Worm (Caenorhabditis elegans) whole organism, L3 larva: Measurements from ENCODE around the gene F09E5.3.
A peak's percentile ranks its signal among the peaks of the same experiment; 100 is the strongest.

Source experiments
- R02D3.7 ChIP-seq: fragments of 150-350 bp; optimal IDR thresholded peaks from 2 replicates; lab custom pipeline; 2014; ENCODE audit warnings: missing biosample characterization, missing genetic modification characterization
- ZK546.5 ChIP-seq: sonication (generic microtip); optimal IDR thresholded peaks from 2 replicates; lab custom pipeline; 2017; ENCODE audit warnings: missing biosample characterization, missing genetic modification characterization
- aly-2 ChIP-seq: fragments of 150-350 bp; optimal IDR thresholded peaks from 2 replicates; lab custom pipeline; 2014; ENCODE audit warnings: missing biosample characterization, missing genetic modification characterization
- ama-1 ChIP-seq: fragments of 150-350 bp; optimal IDR thresholded peaks from 2 replicates; lab custom pipeline; 2018
- ceh-16 ChIP-seq: sonication (generic microtip); optimal IDR thresholded peaks from 2 replicates; lab custom pipeline; 2017; ENCODE audit warnings: missing biosample characterization, missing genetic modification characterization
- ceh-28 ChIP-seq: fragments of 150-350 bp; optimal IDR thresholded peaks from 2 replicates; lab custom pipeline; 2014; ENCODE audit warnings: missing biosample characterization, missing genetic modification reagents, missing genetic modification characterization
- ceh-82 ChIP-seq: fragments of 150-350 bp; optimal IDR thresholded peaks from 2 replicates; lab custom pipeline; 2014; ENCODE audit warnings: missing biosample characterization, missing genetic modification characterization
- ceh-9 ChIP-seq: sonication (generic microtip); optimal IDR thresholded peaks from 2 replicates; lab custom pipeline; 2018; ENCODE audit warnings: missing biosample characterization, missing genetic modification characterization
- daf-12 ChIP-seq: fragments of 150-350 bp; optimal IDR thresholded peaks from 2 replicates; lab custom pipeline; 2014; ENCODE audit warnings: missing biosample characterization, missing genetic modification reagents, missing genetic modification characterization
- egl-27 ChIP-seq: sonication (generic microtip); optimal IDR thresholded peaks from 4 replicates; lab custom pipeline; 2017; ENCODE audit warnings: missing biosample characterization, missing genetic modification reagents, missing genetic modification characterization
- egl-5 ChIP-seq: fragments of 150-350 bp; optimal IDR thresholded peaks from 2 replicates; lab custom pipeline; 2017; ENCODE audit warnings: missing biosample characterization, missing genetic modification reagents, missing genetic modification characterization, inconsistent platforms
- elt-1 ChIP-seq: fragments of 150-350 bp; optimal IDR thresholded peaks from 2 replicates; lab custom pipeline; 2014; ENCODE audit warnings: missing biosample characterization, missing genetic modification characterization
- elt-2 ChIP-seq: sonication (generic microtip); optimal IDR thresholded peaks from 2 replicates; lab custom pipeline; 2016; ENCODE audit warnings: missing genetic modification reagents, mild to moderate bottlenecking, missing genetic modification characterization, missing compliant biosample characterization
- elt-3 ChIP-seq, 3 experiments: fragments of 150-350 bp in 1 of 3; sonication (generic microtip) in 2 of 3; optimal IDR thresholded peaks; 2 replicates in 2 of 3; 4 replicates in 1 of 3; lab custom pipeline; 2014 to 2017; ENCODE audit warnings: missing biosample characterization in 3 of 3, missing genetic modification characterization in 3 of 3
- eor-1 ChIP-seq, 2 experiments: fragments of 150-350 bp; optimal IDR thresholded peaks; 2 replicates each; lab custom pipeline; 2014 to 2018; ENCODE audit warnings: missing biosample characterization in 2 of 2, missing genetic modification characterization in 2 of 2
- fkh-10 ChIP-seq: sonication (generic microtip); optimal IDR thresholded peaks from 2 replicates; lab custom pipeline; 2017; ENCODE audit warnings: missing biosample characterization, missing genetic modification reagents, missing genetic modification characterization
- fkh-2 ChIP-seq: fragments of 150-350 bp; optimal IDR thresholded peaks from 2 replicates; lab custom pipeline; 2014; ENCODE audit warnings: missing biosample characterization, missing genetic modification reagents, missing genetic modification characterization
- fos-1 ChIP-seq: fragments of 150-350 bp; optimal IDR thresholded peaks from 2 replicates; lab custom pipeline; 2014; ENCODE audit warnings: missing biosample characterization, missing genetic modification characterization
- hmg-11 ChIP-seq: sonication (generic microtip); optimal IDR thresholded peaks from 2 replicates; lab custom pipeline; 2016; ENCODE audit warnings: missing genetic modification characterization, missing compliant biosample characterization
- jun-1 ChIP-seq: fragments of 150-350 bp; optimal IDR thresholded peaks from 2 replicates; lab custom pipeline; 2014; ENCODE audit warnings: missing biosample characterization, missing genetic modification reagents, missing genetic modification characterization
- lin-15B ChIP-seq: fragments of 150-350 bp; optimal IDR thresholded peaks from 2 replicates; lab custom pipeline; 2014; ENCODE audit warnings: missing biosample characterization, missing genetic modification characterization
- lin-39 ChIP-seq: fragments of 150-350 bp; optimal IDR thresholded peaks from 2 replicates; lab custom pipeline; 2018; ENCODE audit warnings: missing biosample characterization, missing genetic modification reagents, missing genetic modification characterization
- lsy-12 ChIP-seq: sonication (generic microtip); optimal IDR thresholded peaks from 2 replicates; lab custom pipeline; 2016; ENCODE audit warnings: mild to moderate bottlenecking, missing genetic modification characterization, missing compliant biosample characterization
- mdl-1 ChIP-seq: fragments of 150-350 bp; optimal IDR thresholded peaks from 2 replicates; lab custom pipeline; 2014; ENCODE audit warnings: missing biosample characterization, missing genetic modification characterization
- mml-1 ChIP-seq: fragments of 150-350 bp; sonication (generic microtip); optimal IDR thresholded peaks from 3 replicates; lab custom pipeline; 2014; ENCODE audit warnings: missing biosample characterization, missing genetic modification characterization
- nfya-1 ChIP-seq: sonication (generic microtip); optimal IDR thresholded peaks from 2 replicates; lab custom pipeline; 2017; ENCODE audit warnings: missing genetic modification characterization, mild to moderate bottlenecking, missing compliant biosample characterization, antibody characterized with exemption, moderate library complexity; ENCODE audit not compliant: insufficient read depth
- nhr-11 ChIP-seq: fragments of 150-350 bp; optimal IDR thresholded peaks from 2 replicates; lab custom pipeline; 2014; ENCODE audit warnings: missing biosample characterization, missing genetic modification characterization
- nhr-12 ChIP-seq: fragments of 150-350 bp; optimal IDR thresholded peaks from 2 replicates; lab custom pipeline; 2014; ENCODE audit warnings: missing biosample characterization, missing genetic modification characterization
- nhr-23 ChIP-seq: fragments of 150-350 bp; optimal IDR thresholded peaks from 2 replicates; lab custom pipeline; 2014; ENCODE audit warnings: missing biosample characterization, missing genetic modification reagents, missing genetic modification characterization
- nhr-237 ChIP-seq: fragments of 150-350 bp; optimal IDR thresholded peaks from 2 replicates; lab custom pipeline; 2014; ENCODE audit warnings: missing biosample characterization, missing genetic modification characterization
- nhr-25 ChIP-seq: sonication (generic microtip); optimal IDR thresholded peaks from 2 replicates; lab custom pipeline; 2017; ENCODE audit warnings: missing biosample characterization, missing genetic modification characterization
- nhr-28 ChIP-seq: fragments of 150-350 bp; optimal IDR thresholded peaks from 2 replicates; lab custom pipeline; 2014; ENCODE audit warnings: missing biosample characterization, missing genetic modification characterization
- nhr-43 ChIP-seq: sonication (generic microtip); optimal IDR thresholded peaks from 2 replicates; lab custom pipeline; 2016; ENCODE audit warnings: mild to moderate bottlenecking, missing genetic modification characterization, missing compliant biosample characterization; ENCODE audit not compliant: poor library complexity, severe bottlenecking
- nhr-67 ChIP-seq: fragments of 150-350 bp; optimal IDR thresholded peaks from 2 replicates; lab custom pipeline; 2014; ENCODE audit warnings: missing biosample characterization, missing genetic modification characterization
- nhr-76 ChIP-seq: fragments of 150-350 bp; sonication (generic microtip); optimal IDR thresholded peaks from 5 replicates; lab custom pipeline; 2014; ENCODE audit warnings: missing biosample characterization, missing genetic modification characterization
- nhr-77 ChIP-seq: fragments of 150-350 bp; optimal IDR thresholded peaks from 2 replicates; lab custom pipeline; 2014; ENCODE audit warnings: missing biosample characterization, missing genetic modification characterization
- pha-4 ChIP-seq: fragments of 150-350 bp; optimal IDR thresholded peaks from 2 replicates; lab custom pipeline; 2014; ENCODE audit warnings: missing biosample characterization, missing genetic modification reagents, missing genetic modification characterization
- pqm-1 ChIP-seq: fragments of 150-350 bp; optimal IDR thresholded peaks from 2 replicates; lab custom pipeline; 2017; ENCODE audit warnings: missing biosample characterization, missing genetic modification characterization, inconsistent platforms
- sea-2 ChIP-seq: fragments of 150-350 bp; sonication (generic microtip); optimal IDR thresholded peaks from 4 replicates; lab custom pipeline; 2014; ENCODE audit warnings: missing biosample characterization, missing genetic modification reagents, missing genetic modification characterization
- skn-1 ChIP-seq: fragments of 150-350 bp; optimal IDR thresholded peaks from 2 replicates; lab custom pipeline; 2014; ENCODE audit warnings: missing biosample characterization, missing genetic modification characterization
- snpc-4 ChIP-seq: fragments of 150-350 bp; optimal IDR thresholded peaks from 2 replicates; lab custom pipeline; 2014; ENCODE audit warnings: missing biosample characterization, missing genetic modification characterization
- tbx-2 ChIP-seq: sonication (generic microtip); optimal IDR thresholded peaks from 2 replicates; lab custom pipeline; 2016; ENCODE audit warnings: mild to moderate bottlenecking, missing genetic modification characterization, missing compliant biosample characterization
- unc-39 ChIP-seq: sonication (generic microtip); optimal IDR thresholded peaks from 4 replicates; lab custom pipeline; 2017; ENCODE audit warnings: missing biosample characterization, missing genetic modification characterization
- unc-62 ChIP-seq: fragments of 150-350 bp; sonication (generic microtip); optimal IDR thresholded peaks from 4 replicates; lab custom pipeline; 2014; ENCODE audit warnings: missing biosample characterization, missing genetic modification reagents, missing genetic modification characterization
- zag-1 ChIP-seq: fragments of 150-350 bp; optimal IDR thresholded peaks from 2 replicates; lab custom pipeline; 2014; ENCODE audit warnings: missing biosample characterization, missing genetic modification characterization
- ztf-11 ChIP-seq: fragments of 150-350 bp; optimal IDR thresholded peaks from 2 replicates; lab custom pipeline; 2014; ENCODE audit warnings: missing biosample characterization, missing genetic modification characterization
- ztf-4 ChIP-seq: fragments of 150-350 bp; optimal IDR thresholded peaks from 2 replicates; lab custom pipeline; 2014; ENCODE audit warnings: missing biosample characterization, missing genetic modification characterization

The F09E5.3 gene

DNA sequence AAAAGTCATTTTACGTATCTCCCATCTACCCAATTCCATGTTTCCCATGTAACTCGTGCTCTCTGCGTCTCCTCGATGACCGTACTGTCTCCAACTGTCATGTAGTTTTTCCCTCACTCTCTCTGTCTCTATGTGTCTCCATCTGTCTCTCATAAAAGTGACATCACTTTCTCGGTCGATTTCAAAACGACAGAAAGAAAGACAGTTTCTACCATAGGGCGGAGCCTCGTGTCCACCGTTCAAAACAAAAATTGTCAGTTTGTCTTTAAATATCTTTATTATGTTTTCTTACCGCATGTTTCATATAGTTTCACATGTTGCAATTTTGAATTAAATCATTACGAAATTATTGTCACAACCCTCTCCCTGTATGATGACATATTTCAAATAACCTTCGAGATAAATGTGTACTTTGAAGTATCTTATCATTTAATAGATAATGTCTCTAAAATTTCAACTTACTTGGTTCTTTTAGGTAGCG lies 43.6 kb upstream of the F09E5.3 start:
- peak; percentile 81 for TF ChIP-seq unc-62 (GFP tag; lab: Kevin White, UChicago)
- TF ChIP-seq pha-4: peak; percentile 79
- TF ChIP-seq nhr-25 (tag; lab: Kevin White, UChicago): peak; percentile 91
- TF ChIP-seq ceh-82 (tag; lab: Kevin White, UChicago): no peak
- TF ChIP-seq egl-5 (tag; lab: Kevin White, UChicago): peak; percentile 97
- TF ChIP-seq R02D3.7 (tag; lab: Kevin White, UChicago): peak; percentile 48
- peak; percentile 62 for TF ChIP-seq tbx-2 (tag; lab: Kevin White, UChicago)
- TF ChIP-seq snpc-4 (tag; lab: Kevin White, UChicago): no peak
- TF ChIP-seq nhr-28: peak; percentile 43
- no peak for TF ChIP-seq nhr-12 (tag; lab: Kevin White, UChicago)
- TF ChIP-seq ztf-4 (tag; lab: Kevin White, UChicago): no peak
- TF ChIP-seq lin-15B (tag; lab: Kevin White, UChicago): peak; percentile 10
- TF ChIP-seq lsy-12: peak; percentile 84
- TF ChIP-seq ZK546.5 (tag; lab: Kevin White, UChicago): no peak
- no peak for TF ChIP-seq ceh-9 (tag; lab: Kevin White, UChicago)
- no peak for TF ChIP-seq nhr-76 (tag; lab: Kevin White, UChicago)
- TF ChIP-seq ztf-11 (tag; lab: Kevin White, UChicago): no peak
- peak; percentile 71 for TF ChIP-seq pqm-1 (tag; lab: Kevin White, UChicago)
- TF ChIP-seq elt-1 (tag; lab: Kevin White, UChicago): no peak
- no peak for TF ChIP-seq ama-1 (lab: Kevin White, UChicago)
- peak; percentile 44 for TF ChIP-seq skn-1 (tag; lab: Kevin White, UChicago)
- TF ChIP-seq elt-2 (tag; lab: Kevin White, UChicago): peak; percentile 98
- peak in 2 of 3 experiments; percentile 10 to 74 for TF ChIP-seq elt-3 (tag; optimal IDR thresholded peaks at IDR 0.05; lab: Kevin White, UChicago)
- no peak for TF ChIP-seq nhr-67 (tag; lab: Kevin White, UChicago)
- peak; percentile 86 for TF ChIP-seq nhr-43 (tag; lab: Kevin White, UChicago)
- TF ChIP-seq nhr-237 (tag; lab: Kevin White, UChicago): no peak
- TF ChIP-seq ceh-16: no peak
- no peak for TF ChIP-seq fkh-10
- TF ChIP-seq jun-1: peak; percentile 89
- TF ChIP-seq lin-39 (tag; lab: Kevin White, UChicago): peak; percentile 48
- TF ChIP-seq unc-39 (tag; lab: Kevin White, UChicago): no peak
- no peak for TF ChIP-seq eor-1 (tag; optimal IDR thresholded peaks at IDR 0.05; lab: Kevin White, UChicago)
- no peak for TF ChIP-seq sea-2 (GFP tag; lab: Kevin White, UChicago)
- no peak for TF ChIP-seq fkh-2 (tag; lab: Kevin White, UChicago)
- peak; percentile 80 for TF ChIP-seq nfya-1
- TF ChIP-seq nhr-11: peak; percentile 53
- peak; percentile 96 for TF ChIP-seq nhr-23 (tag; lab: Kevin White, UChicago)
- TF ChIP-seq fos-1 (tag; lab: Kevin White, UChicago): no peak
- TF ChIP-seq mdl-1 (tag; lab: Kevin White, UChicago): peak; percentile 54
- TF ChIP-seq nhr-77 (tag; lab: Kevin White, UChicago): peak; percentile 57
- TF ChIP-seq aly-2 (tag; lab: Kevin White, UChicago): no peak
- TF ChIP-seq zag-1 (tag; lab: Kevin White, UChicago): no peak
- no peak for TF ChIP-seq daf-12 (tag; lab: Kevin White, UChicago)
- peak; percentile 79 for TF ChIP-seq ceh-28
- peak; percentile 26 for TF ChIP-seq hmg-11
- TF ChIP-seq egl-27 (tag; lab: Kevin White, UChicago): peak; percentile 80
- no peak for TF ChIP-seq mml-1
